Fruit fly (Drosophila melanogaster) whole organism, pupa: ENCODE results near the gene Mtl.

Source experiments
- CG14655 ChIP-seq: fragments of 200-800 bp; sonication (Bioruptor generic); optimal IDR thresholded peaks from 3 replicates; lab custom pipeline; 2017; ENCODE audit warnings: mild to moderate bottlenecking, missing biosample characterization, missing genetic modification reagents, missing genetic modification characterization
- CG15710 ChIP-seq: fragments of 200-800 bp; sonication (Bioruptor generic); optimal IDR thresholded peaks from 2 replicates; lab custom pipeline; 2018; ENCODE audit warnings: missing biosample characterization, mild to moderate bottlenecking, missing genetic modification characterization, moderate library complexity
- CG17806 ChIP-seq: fragments of 200-800 bp; sonication (Bioruptor generic); optimal IDR thresholded peaks from 2 replicates; lab custom pipeline; 2018; ENCODE audit warnings: missing biosample characterization, mild to moderate bottlenecking, missing genetic modification characterization, moderate library complexity
- CG32121 ChIP-seq: fragments of 200-800 bp; sonication (Bioruptor generic); IDR thresholded peaks from 2 replicates; pipeline ENCODE4 v1.3.6; 2022; ENCODE audit warnings: missing biosample characterization, missing genetic modification characterization
- CG34367 ChIP-seq: fragments of 200-800 bp; sonication (Bioruptor generic); optimal IDR thresholded peaks from 2 replicates; lab custom pipeline; 2018; ENCODE audit warnings: missing biosample characterization, mild to moderate bottlenecking, missing genetic modification characterization
- CG4496 ChIP-seq: fragments of 200-800 bp; sonication (Bioruptor generic); IDR thresholded peaks from 3 replicates; pipeline ENCODE4 v1.3.6; 2022; ENCODE audit warnings: missing biosample characterization, missing genetic modification characterization
- CG9948 ChIP-seq: fragments of 200-800 bp; sonication (Bioruptor generic); optimal IDR thresholded peaks from 2 replicates; lab custom pipeline; 2018; ENCODE audit warnings: missing biosample characterization, mild to moderate bottlenecking, missing genetic modification characterization, moderate library complexity
- D1 ChIP-seq: fragments of 200-800 bp; sonication (Bioruptor generic); optimal IDR thresholded peaks from 2 replicates; lab custom pipeline; 2018; ENCODE audit warnings: missing biosample characterization, mild to moderate bottlenecking, missing genetic modification characterization, moderate library complexity
- EcR ChIP-seq: fragments of 200-800 bp; sonication (Bioruptor generic); optimal IDR thresholded peaks from 3 replicates; lab custom pipeline; 2019; ENCODE audit warnings: missing biosample characterization, missing genetic modification characterization, mild to moderate bottlenecking, moderate library complexity, missing genetic modification reagents
- Ets98B ChIP-seq: fragments of 200-800 bp; sonication (Bioruptor generic); IDR thresholded peaks from 2 replicates; pipeline ENCODE4 v1.3.6; 2022; ENCODE audit warnings: missing biosample characterization, missing genetic modification characterization
- Pif1A ChIP-seq: fragments of 200-800 bp; sonication (Bioruptor generic); optimal IDR thresholded peaks from 3 replicates; lab custom pipeline; 2016; ENCODE audit warnings: missing biosample characterization, missing genetic modification characterization
- Snoo ChIP-seq: fragments of 200-800 bp; sonication (Bioruptor generic); optimal IDR thresholded peaks from 3 replicates; lab custom pipeline; 2017; ENCODE audit warnings: missing biosample characterization, mild to moderate bottlenecking, missing genetic modification characterization, inconsistent platforms

DNA sequence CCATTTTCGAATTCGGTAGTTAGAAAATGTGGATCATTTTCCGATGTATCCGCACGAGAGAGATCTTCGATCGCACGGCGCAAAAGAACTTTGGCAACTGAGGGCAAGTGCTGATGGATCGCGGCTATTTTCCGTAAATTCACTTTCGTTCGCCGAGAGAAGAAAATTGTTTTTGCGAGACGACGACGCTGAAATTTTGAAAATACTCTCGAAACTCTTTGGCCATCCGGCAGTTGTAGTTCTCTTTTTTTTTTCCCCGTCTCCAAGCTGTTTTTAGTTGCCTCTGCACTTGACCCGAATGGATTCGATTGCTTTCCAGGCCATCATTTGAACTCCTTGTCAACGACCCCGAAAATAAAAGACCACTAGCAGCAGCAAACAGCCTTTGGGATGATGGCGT lies 10.3 kb upstream of the Mtl start, which contains the start of gene CG5612:
- TF ChIP-seq Pif1A (GFP tag; lab: Kevin White, UChicago) (no peak), CG15710 (tag; lab: Kevin White, UChicago) (no peak), CG14655 (no peak), EcR (GFP tag; lab: Kevin White, UChicago) (no peak), CG17806 (no peak), CG32121 (GFP tag; lab: Robert Waterston, UW) (no peak), CG9948 (tag; lab: Kevin White, UChicago) (no peak), Ets98B (GFP tag; lab: Robert Waterston, UW) (no peak), CG4496 (GFP tag; lab: Robert Waterston, UW) (no peak), CG34367 (tag; lab: Kevin White, UChicago) (no peak), Snoo (tag; lab: Kevin White, UChicago) (no peak), D1 (tag; lab: Kevin White, UChicago) (no peak)
